Fruit fly (Drosophila melanogaster): ENCODE results near the gene Pde6.

DNA sequence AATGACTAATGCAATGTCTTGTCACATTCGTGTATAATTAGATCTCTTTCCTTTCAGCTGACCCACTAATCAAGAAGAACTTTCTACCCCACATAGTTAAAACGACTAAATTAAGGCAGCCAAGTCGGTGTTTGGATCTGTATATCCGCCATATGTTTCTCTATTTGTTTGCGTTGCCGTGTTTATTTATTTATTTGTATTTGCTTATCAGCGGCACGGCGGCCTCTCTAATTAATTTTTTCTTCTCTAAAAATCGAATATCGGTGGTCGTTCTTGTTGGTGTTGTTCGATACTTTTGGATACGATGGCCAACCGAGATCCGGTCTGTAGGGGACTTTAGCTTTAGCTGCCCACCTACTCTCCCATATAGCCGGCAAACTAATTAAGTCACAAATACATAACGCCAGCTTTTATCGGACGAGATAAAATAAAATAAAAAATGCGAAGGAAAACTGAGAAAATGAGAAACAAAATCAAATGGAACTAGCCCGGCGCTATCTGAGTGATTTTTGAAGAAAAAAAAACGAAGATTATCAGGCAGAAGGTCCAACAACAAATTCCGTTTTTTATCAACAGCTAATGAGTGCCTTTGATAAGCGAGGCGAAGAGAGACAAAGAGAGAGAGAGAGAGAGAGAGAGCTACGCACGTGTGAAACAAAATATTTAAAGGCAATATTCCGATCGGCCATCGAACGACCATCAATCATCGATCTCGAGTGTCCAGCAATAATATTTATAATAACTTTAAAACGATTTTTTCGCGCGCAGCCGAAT lies 85.3 kb downstream of the Pde6 start:
- TF ChIP-seq Dll (optimal IDR thresholded peaks at IDR 0.05): no peak
- TF ChIP-seq EcR (GFP tag; optimal IDR thresholded peaks at IDR 0.05): no peak

Measured in whole organism.